Fruit fly (Drosophila melanogaster) whole organism, embryonic: ENCODE data around the gene Torsin.

Experiments used
- Aef1 ChIP-seq: fragments of 200-800 bp; sonication (Bioruptor generic); IDR thresholded peaks from 3 replicates; pipeline ENCODE4 v1.3.6; 2022; ENCODE audit warnings: missing biosample characterization, missing genetic modification characterization
- Atf-2 ChIP-seq: fragments of 200-800 bp; sonication (Bioruptor generic); optimal IDR thresholded peaks from 2 replicates; lab custom pipeline; 2016; ENCODE audit warnings: missing biosample characterization, missing genetic modification characterization
- B-H2 ChIP-seq: fragments of 200-800 bp; sonication (Bioruptor generic); optimal IDR thresholded peaks from 2 replicates; lab custom pipeline; 2018; ENCODE audit warnings: missing biosample characterization, mild to moderate bottlenecking, missing genetic modification characterization
- Bteb2 ChIP-seq: fragments of 200-800 bp; sonication (Bioruptor generic); optimal IDR thresholded peaks from 2 replicates; lab custom pipeline; 2016; ENCODE audit warnings: missing biosample characterization, missing genetic modification characterization
- CG10431 ChIP-seq: fragments of 200-800 bp; sonication (Bioruptor generic); optimal IDR thresholded peaks from 3 replicates; lab custom pipeline; 2018; ENCODE audit warnings: missing biosample characterization, mild to moderate bottlenecking, missing genetic modification characterization
- CG11504 ChIP-seq: fragments of 200-800 bp; sonication (Bioruptor generic); optimal IDR thresholded peaks from 3 replicates; lab custom pipeline; 2019; ENCODE audit warnings: missing biosample characterization, mild to moderate bottlenecking, missing genetic modification characterization, moderate library complexity
- CG11695 ChIP-seq: fragments of 200-800 bp; sonication (Bioruptor generic); IDR thresholded peaks from 3 replicates; pipeline ENCODE4 v1.3.6; 2022; ENCODE audit warnings: missing biosample characterization, missing genetic modification characterization
- CG13424 ChIP-seq: fragments of 200-800 bp; sonication (Bioruptor generic); optimal IDR thresholded peaks from 2 replicates; lab custom pipeline; 2019; ENCODE audit warnings: missing biosample characterization, mild to moderate bottlenecking, missing genetic modification characterization, moderate library complexity
- CG14014 ChIP-seq: fragments of 200-800 bp; sonication (Bioruptor generic); IDR thresholded peaks from 2 replicates; pipeline ENCODE4 v1.3.6; 2022; ENCODE audit warnings: missing biosample characterization, missing genetic modification characterization
- CG33213 ChIP-seq: fragments of 200-800 bp; sonication (Bioruptor generic); optimal IDR thresholded peaks from 3 replicates; lab custom pipeline; 2016; ENCODE audit warnings: missing biosample characterization, missing genetic modification characterization
- CG3995 ChIP-seq: fragments of 200-800 bp; sonication (Bioruptor generic); optimal IDR thresholded peaks from 3 replicates; lab custom pipeline; 2016; ENCODE audit warnings: missing biosample characterization, missing genetic modification characterization
- CG42726 ChIP-seq: fragments of 200-800 bp; sonication (Bioruptor generic); IDR thresholded peaks from 2 replicates; pipeline ENCODE4 v1.3.6; 2022; ENCODE audit warnings: missing biosample characterization, missing genetic modification characterization; ENCODE audit not compliant: partially characterized antibody
- CG43689 ChIP-seq: fragments of 200-800 bp; sonication (Bioruptor generic); IDR thresholded peaks from 2 replicates; pipeline ENCODE4 v1.3.6; 2022; ENCODE audit warnings: missing biosample characterization, missing genetic modification characterization
- CG6791 ChIP-seq: fragments of 200-800 bp; sonication (Bioruptor generic); IDR thresholded peaks from 3 replicates; pipeline ENCODE4 v1.3.6; 2022; ENCODE audit warnings: missing biosample characterization, missing genetic modification characterization; ENCODE audit not compliant: partially characterized antibody
- CG7745 ChIP-seq: fragments of 200-800 bp; sonication (Bioruptor generic); optimal IDR thresholded peaks from 2 replicates; lab custom pipeline; 2018; ENCODE audit warnings: missing biosample characterization, mild to moderate bottlenecking, missing genetic modification characterization, moderate library complexity
- CG7928 ChIP-seq: fragments of 200-800 bp; sonication (Bioruptor generic); optimal IDR thresholded peaks from 2 replicates; lab custom pipeline; 2017; ENCODE audit warnings: missing biosample characterization, mild to moderate bottlenecking, missing genetic modification characterization
- CG8924 ChIP-seq: fragments of 200-800 bp; optimal IDR thresholded peaks from 3 replicates; lab custom pipeline; 2019; ENCODE audit warnings: missing biosample characterization, mild to moderate bottlenecking, missing genetic modification characterization, moderate library complexity
- CG9437 ChIP-seq: fragments of 200-800 bp; sonication (Bioruptor generic); optimal IDR thresholded peaks from 2 replicates; lab custom pipeline; 2018; ENCODE audit warnings: missing biosample characterization, mild to moderate bottlenecking, missing genetic modification characterization
- Elba2 ChIP-seq: fragments of 200-800 bp; sonication (Bioruptor generic); optimal IDR thresholded peaks from 3 replicates; lab custom pipeline; 2016; ENCODE audit warnings: missing biosample characterization, missing genetic modification characterization
- Ets97D ChIP-seq: fragments of 200-800 bp; sonication (Bioruptor generic); optimal IDR thresholded peaks from 3 replicates; lab custom pipeline; 2016; ENCODE audit warnings: missing biosample characterization, missing genetic modification characterization
- Fer3 ChIP-seq: fragments of 200-800 bp; sonication (Bioruptor generic); optimal IDR thresholded peaks from 2 replicates; lab custom pipeline; 2018; ENCODE audit warnings: missing biosample characterization, mild to moderate bottlenecking, missing genetic modification characterization, moderate library complexity
- H2.0 ChIP-seq: fragments of 200-800 bp; sonication (Bioruptor generic); IDR thresholded peaks from 2 replicates; pipeline ENCODE4 v1.3.6; 2022; ENCODE audit warnings: missing biosample characterization, missing genetic modification characterization
- Nf-YC ChIP-seq: fragments of 200-800 bp; optimal IDR thresholded peaks from 3 replicates; lab custom pipeline; 2019; ENCODE audit warnings: missing biosample characterization, mild to moderate bottlenecking, missing genetic modification characterization, moderate library complexity
- Opbp ChIP-seq: fragments of 200-800 bp; sonication (Bioruptor generic); IDR thresholded peaks from 3 replicates; pipeline ENCODE4 v1.3.6; 2022; ENCODE audit warnings: missing biosample characterization, missing genetic modification characterization; ENCODE audit not compliant: partially characterized antibody
- Vsx1 ChIP-seq: fragments of 200-800 bp; sonication (Bioruptor generic); optimal IDR thresholded peaks from 2 replicates; lab custom pipeline; 2017; ENCODE audit warnings: missing biosample characterization, mild to moderate bottlenecking, missing genetic modification characterization, missing genetic modification reagents
- Xbp1 ChIP-seq: fragments of 200-800 bp; sonication (Bioruptor generic); optimal IDR thresholded peaks from 3 replicates; lab custom pipeline; 2016; ENCODE audit warnings: missing biosample characterization, mild to moderate bottlenecking, missing genetic modification characterization
- bcd ChIP-seq: fragments of 200-800 bp; sonication (Bioruptor generic); optimal IDR thresholded peaks from 2 replicates; lab custom pipeline; 2017; ENCODE audit warnings: missing biosample characterization, mild to moderate bottlenecking, missing genetic modification characterization
- chm ChIP-seq: fragments of 200-800 bp; sonication (Bioruptor generic); IDR thresholded peaks from 2 replicates; pipeline ENCODE4 v1.3.6; 2022; ENCODE audit warnings: missing biosample characterization, missing genetic modification characterization
- crp ChIP-seq, 2 experiments: fragments of 200-800 bp; sonication (Bioruptor generic); optimal IDR thresholded peaks; 2 replicates in 1 of 2; 3 replicates in 1 of 2; lab custom pipeline; 2017; ENCODE audit warnings: missing biosample characterization in 2 of 2, missing genetic modification characterization in 2 of 2, mild to moderate bottlenecking in 1 of 2, moderate library complexity in 1 of 2
- en ChIP-seq: fragments of 200-800 bp; sonication (Bioruptor generic); optimal IDR thresholded peaks from 2 replicates; lab custom pipeline; 2016; ENCODE audit warnings: missing biosample characterization, missing genetic modification characterization
- ftz-f1 ChIP-seq: fragments of 200-800 bp; sonication (Bioruptor generic); optimal IDR thresholded peaks from 2 replicates; lab custom pipeline; 2016; ENCODE audit warnings: missing biosample characterization, missing genetic modification characterization
- gcm ChIP-seq: fragments of 200-800 bp; sonication (Bioruptor generic); optimal IDR thresholded peaks from 2 replicates; lab custom pipeline; 2019; ENCODE audit warnings: missing biosample characterization, mild to moderate bottlenecking, missing genetic modification characterization, moderate library complexity
- hbn ChIP-seq: fragments of 200-800 bp; sonication (Bioruptor generic); IDR thresholded peaks from 2 replicates; pipeline ENCODE4 v1.3.6; 2022; ENCODE audit warnings: missing biosample characterization, missing genetic modification characterization; ENCODE audit not compliant: partially characterized antibody
- hkb ChIP-seq, 2 experiments: fragments of 200-800 bp in 1 of 2; fragments of >200 bp in 1 of 2; sonication (Bioruptor generic) in 1 of 2; IDR thresholded peaks in 1 of 2; optimal IDR thresholded peaks in 1 of 2; 2 replicates each; pipeline versions ENCODE4 v1.3.6 to Lab custom; 2017 to 2022; ENCODE audit warnings: missing biosample characterization in 1 of 2, missing genetic modification characterization in 1 of 2
- mld ChIP-seq: fragments of 200-800 bp; sonication (Bioruptor generic); IDR thresholded peaks from 3 replicates; pipeline ENCODE4 v1.3.6; 2022; ENCODE audit warnings: missing biosample characterization, missing genetic modification characterization; ENCODE audit not compliant: partially characterized antibody
- pnt ChIP-seq: fragments of 200-800 bp; sonication (Bioruptor generic); optimal IDR thresholded peaks from 3 replicates; lab custom pipeline; 2016; ENCODE audit warnings: missing biosample characterization, missing genetic modification characterization
- prd ChIP-seq, 3 experiments: fragments of >200 bp in 2 of 3; fragments of 200-800 bp in 1 of 3; sonication (Bioruptor generic) in 1 of 3; optimal IDR thresholded peaks in 2 of 3; IDR thresholded peaks in 1 of 3; 2 replicates in 2 of 3; 3 replicates in 1 of 3; pipeline versions ENCODE4 v1.3.6 to Lab custom; 2017 to 2022; ENCODE audit warnings: missing biosample characterization in 1 of 3, missing genetic modification characterization in 1 of 3
- pum ChIP-seq: fragments of 200-800 bp; sonication (Bioruptor generic); optimal IDR thresholded peaks from 2 replicates; lab custom pipeline; 2016; ENCODE audit warnings: missing biosample characterization, missing genetic modification characterization
- repo ChIP-seq: fragments of 200-800 bp; sonication (Bioruptor generic); optimal IDR thresholded peaks from 2 replicates; lab custom pipeline; 2016; ENCODE audit warnings: missing biosample characterization, missing genetic modification characterization
- rib ChIP-seq: fragments of 200-800 bp; sonication (Bioruptor generic); IDR thresholded peaks from 2 replicates; pipeline ENCODE4 v1.3.6; 2022; ENCODE audit warnings: missing biosample characterization, missing genetic modification characterization
- row ChIP-seq: fragments of 200-800 bp; sonication (Bioruptor generic); IDR thresholded peaks from 3 replicates; pipeline ENCODE4 v1.3.6; 2022; ENCODE audit warnings: missing biosample characterization, missing genetic modification characterization
- sd ChIP-seq: fragments of 200-800 bp; sonication (Bioruptor generic); optimal IDR thresholded peaks from 3 replicates; lab custom pipeline; 2018; ENCODE audit warnings: missing biosample characterization, mild to moderate bottlenecking, missing genetic modification characterization, moderate library complexity
- sim ChIP-seq: fragments of 200-800 bp; sonication (Bioruptor generic); IDR thresholded peaks from 2 replicates; pipeline ENCODE4 v1.3.6; 2022; ENCODE audit warnings: missing biosample characterization, missing genetic modification characterization
- sisA ChIP-seq: fragments of 200-800 bp; sonication (Bioruptor generic); IDR thresholded peaks from 2 replicates; pipeline ENCODE4 v1.3.6; 2022; ENCODE audit warnings: missing biosample characterization, missing genetic modification characterization
- so ChIP-seq: fragments of 200-800 bp; sonication (Bioruptor generic); IDR thresholded peaks from 3 replicates; pipeline ENCODE4 v1.3.6; 2022; ENCODE audit warnings: missing biosample characterization, missing genetic modification characterization
- tgo ChIP-seq: fragments of 200-800 bp; sonication (Bioruptor generic); IDR thresholded peaks from 3 replicates; pipeline ENCODE4 v1.3.6; 2022; ENCODE audit warnings: missing biosample characterization, missing genetic modification characterization
- tx ChIP-seq: fragments of 200-800 bp; sonication (Bioruptor generic); optimal IDR thresholded peaks from 2 replicates; lab custom pipeline; 2016; ENCODE audit warnings: missing biosample characterization, missing genetic modification characterization

The Torsin gene

dm6 chrX:4687778-4688399 lies 38.1 kb upstream of the Torsin start, which contains the start of gene ctp (continued):
- peak; percentile 61; the same call in 1 of the 3 replicates for TF ChIP-seq mld
- peak; percentile 14 for TF ChIP-seq ftz-f1 (GFP tag; lab: Kevin White, UChicago)
- TF ChIP-seq tgo (GFP tag; lab: Robert Waterston, UW) = peak; percentile 26; the same call in 2 of the 3 replicates
- peak; percentile 87 for TF ChIP-seq row (GFP tag; lab: Robert Waterston, UW)
- peak; percentile 100 for TF ChIP-seq Nf-YC (tag; lab: Kevin White, UChicago)
- no peak for TF ChIP-seq sim
- TF ChIP-seq rib (GFP tag; lab: Robert Waterston, UW) = 0 out of 2 replicates have a peak, but pooled peaks have one; percentile 74
- TF ChIP-seq chm (GFP tag; lab: Robert Waterston, UW) = 0 out of 2 replicates have a peak, but pooled peaks have one; percentile 16
- TF ChIP-seq Atf-2 (GFP tag; lab: Kevin White, UChicago) = peak; percentile 3
- TF ChIP-seq CG43689 = no peak
- peak; percentile 21 for TF ChIP-seq Bteb2
- peak; percentile 23 for TF ChIP-seq CG33213 (GFP tag; lab: Kevin White, UChicago)
- peak; percentile 1 for TF ChIP-seq pum
- TF ChIP-seq B-H2 (GFP tag; lab: Kevin White, UChicago) = peak; percentile 56
- TF ChIP-seq bcd (GFP tag; lab: Kevin White, UChicago) = peak; percentile 16
- TF ChIP-seq CG7928 (GFP tag; lab: Kevin White, UChicago) = peak; percentile 10
- peak; percentile 37 for TF ChIP-seq CG11504 (tag; lab: Kevin White, UChicago)
- peak; percentile 8 for TF ChIP-seq sd (tag; lab: Kevin White, UChicago)
- peak; percentile 17 for TF ChIP-seq pnt (GFP tag; lab: Kevin White, UChicago)
- no peak for TF ChIP-seq CG7745 (tag; lab: Kevin White, UChicago)
- 0 out of 2 replicates have a peak, but pooled peaks have one; percentile 26 for TF ChIP-seq sisA (GFP tag; lab: Robert Waterston, UW)
- peak; percentile 11 for TF ChIP-seq CG9437 (GFP tag; lab: Kevin White, UChicago)
- no peak for TF ChIP-seq hkb (optimal IDR thresholded peaks at IDR 0.05; lab: Kevin White, UChicago)
- peak; percentile 44; the same call in 1 of the 2 replicates for TF ChIP-seq hkb (GFP tag; IDR thresholded peaks at IDR 0.05; lab: Robert Waterston, UW)
- no peak for TF ChIP-seq Elba2
- no peak for TF ChIP-seq prd (optimal IDR thresholded peaks at IDR 0.05; lab: Kevin White, UChicago)
- TF ChIP-seq prd (GFP tag; IDR thresholded peaks at IDR 0.05; lab: Robert Waterston, UW) = peak; percentile 64
- peak; percentile 9 for TF ChIP-seq CG10431
- peak; percentile 49 for TF ChIP-seq CG13424 (tag; lab: Kevin White, UChicago)
- peak; percentile 55 for TF ChIP-seq Xbp1 (GFP tag; lab: Kevin White, UChicago)
- TF ChIP-seq CG42726 (GFP tag; lab: Robert Waterston, UW) = peak; percentile 64; the same call in 1 of the 2 replicates
- peak; percentile 0 for TF ChIP-seq Vsx1
- peak; percentile 16 for TF ChIP-seq Ets97D (GFP tag; lab: Kevin White, UChicago)
- 0 out of 3 replicates have a peak, but pooled peaks have one; percentile 38 for TF ChIP-seq so (GFP tag; lab: Robert Waterston, UW)
- no peak for TF ChIP-seq en (GFP tag; lab: Kevin White, UChicago)
- TF ChIP-seq CG14014 (GFP tag; lab: Robert Waterston, UW) = peak; percentile 55; the same call in 1 of the 2 replicates
- peak; percentile 58 for TF ChIP-seq Opbp
- TF ChIP-seq CG8924 (tag; lab: Kevin White, UChicago) = peak; percentile 50
- TF ChIP-seq hbn (GFP tag; lab: Robert Waterston, UW) = peak; percentile 68
- TF ChIP-seq CG11695 (GFP tag; lab: Robert Waterston, UW) = 0 out of 3 replicates have a peak, but pooled peaks have one; percentile 26
- peak; percentile 4; the same call in 1 of the 2 replicates for TF ChIP-seq H2.0 (GFP tag; lab: Robert Waterston, UW)
- peak; percentile 4 for TF ChIP-seq Fer3
- peak; percentile 31 for TF ChIP-seq gcm (GFP tag; lab: Kevin White, UChicago)
- TF ChIP-seq tx = peak; percentile 9
- peak in 1 of 2 experiments; percentile 77 for TF ChIP-seq crp (GFP tag; optimal IDR thresholded peaks at IDR 0.05; lab: Kevin White, UChicago)
- TF ChIP-seq CG3995 (GFP tag; lab: Kevin White, UChicago) = peak; percentile 68
- TF ChIP-seq Aef1 (GFP tag; lab: Robert Waterston, UW) = no peak
- peak; percentile 58; the same call in 2 of the 3 replicates for TF ChIP-seq CG6791
- TF ChIP-seq repo (GFP tag; lab: Kevin White, UChicago) = peak; percentile 8
